Fruit fly (Drosophila melanogaster) whole organism, embryonic: Measurements from ENCODE around the gene CG7512.

Experiments used
- Bgb ChIP-seq: fragments of 200-800 bp; sonication (Bioruptor generic); IDR thresholded peaks from 2 replicates; pipeline ENCODE4 v1.3.6; 2022; ENCODE audit warnings: missing biosample characterization, missing genetic modification characterization; ENCODE audit not compliant: partially characterized antibody
- CG10321 ChIP-seq: fragments of 200-800 bp; sonication (Bioruptor generic); IDR thresholded peaks from 2 replicates; pipeline ENCODE4 v1.3.6; 2022; ENCODE audit warnings: missing biosample characterization, missing genetic modification characterization
- CG11085 ChIP-seq: fragments of 200-800 bp; sonication (Bioruptor generic); IDR thresholded peaks from 2 replicates; pipeline ENCODE4 v1.3.6; 2022; ENCODE audit warnings: missing biosample characterization, missing genetic modification characterization
- CG12744 ChIP-seq: fragments of 200-800 bp; sonication (Bioruptor generic); optimal IDR thresholded peaks from 2 replicates; lab custom pipeline; 2016; ENCODE audit warnings: missing biosample characterization, missing genetic modification characterization
- CG15514 ChIP-seq: fragments of 200-800 bp; sonication (Bioruptor generic); optimal IDR thresholded peaks from 3 replicates; lab custom pipeline; 2017; ENCODE audit warnings: missing biosample characterization, missing genetic modification characterization, mild to moderate bottlenecking, moderate library complexity, missing genetic modification reagents
- CG1647 ChIP-seq: fragments of 200-800 bp; sonication (Bioruptor generic); optimal IDR thresholded peaks from 3 replicates; lab custom pipeline; 2016; ENCODE audit warnings: missing biosample characterization, missing genetic modification characterization
- CG18011 ChIP-seq: fragments of 200-800 bp; sonication (Bioruptor generic); optimal IDR thresholded peaks from 2 replicates; lab custom pipeline; 2017; ENCODE audit warnings: missing biosample characterization, missing genetic modification characterization, mild to moderate bottlenecking, moderate library complexity, missing genotype
- CG2678 ChIP-seq: fragments of 200-800 bp; sonication (Bioruptor generic); optimal IDR thresholded peaks from 3 replicates; lab custom pipeline; 2019; ENCODE audit warnings: missing biosample characterization, mild to moderate bottlenecking, missing genetic modification characterization, moderate library complexity
- CG2712 ChIP-seq: fragments of 200-800 bp; optimal IDR thresholded peaks from 3 replicates; lab custom pipeline; 2019; ENCODE audit warnings: missing biosample characterization, mild to moderate bottlenecking, missing genetic modification characterization, moderate library complexity
- CG31441 ChIP-seq: fragments of 200-800 bp; sonication (Bioruptor generic); IDR thresholded peaks from 2 replicates; pipeline ENCODE4 v1.3.6; 2022; ENCODE audit warnings: missing biosample characterization, missing genetic modification characterization
- CG33213 ChIP-seq: fragments of 200-800 bp; sonication (Bioruptor generic); optimal IDR thresholded peaks from 3 replicates; lab custom pipeline; 2016; ENCODE audit warnings: missing biosample characterization, missing genetic modification characterization
- CG3407 ChIP-seq: fragments of 200-800 bp; sonication (Bioruptor generic); optimal IDR thresholded peaks from 2 replicates; lab custom pipeline; 2018; ENCODE audit warnings: missing biosample characterization, mild to moderate bottlenecking, missing genetic modification characterization
- CG4854 ChIP-seq: fragments of 200-800 bp; sonication (Bioruptor generic); optimal IDR thresholded peaks from 2 replicates; lab custom pipeline; 2016; ENCODE audit warnings: missing biosample characterization, missing genetic modification characterization, inconsistent platforms
- CG7839 ChIP-seq: fragments of 200-800 bp; sonication (Bioruptor generic); optimal IDR thresholded peaks from 3 replicates; lab custom pipeline; 2018; ENCODE audit warnings: missing biosample characterization, mild to moderate bottlenecking, missing genetic modification characterization, moderate library complexity
- CG8089 ChIP-seq: fragments of 200-800 bp; sonication (Bioruptor generic); optimal IDR thresholded peaks from 3 replicates; lab custom pipeline; 2016; ENCODE audit warnings: missing biosample characterization, missing genetic modification characterization
- CG9932 ChIP-seq: fragments of 200-800 bp; sonication (Bioruptor generic); IDR thresholded peaks from 2 replicates; pipeline ENCODE4 v1.3.6; 2022; ENCODE audit warnings: missing biosample characterization, missing genetic modification characterization
- Dfd ChIP-seq, 2 experiments: fragments of >200 bp; optimal IDR thresholded peaks; 2 replicates each; lab custom pipeline; 2017; ENCODE audit warnings: missing biosample characterization in 2 of 2, missing genetic modification characterization in 2 of 2
- Doc2 ChIP-seq: fragments of 200-800 bp; sonication (Bioruptor generic); IDR thresholded peaks from 2 replicates; pipeline ENCODE4 v1.3.6; 2022; ENCODE audit warnings: missing biosample characterization, missing genetic modification characterization
- E2f2 ChIP-seq: fragments of 200-800 bp; sonication (Bioruptor generic); IDR thresholded peaks from 2 replicates; pipeline ENCODE4 v1.3.6; 2022; ENCODE audit warnings: missing biosample characterization, missing genetic modification characterization
- Ets65A ChIP-seq: fragments of 200-800 bp; sonication (Bioruptor generic); peaks from one replicate; lab custom pipeline; 2016; ENCODE audit warnings: missing biosample characterization, missing genetic modification characterization
- GATAe ChIP-seq: fragments of 200-800 bp; sonication (Bioruptor generic); conservative IDR thresholded peaks from 2 replicates; pipeline ENCODE4 v1.3.6; 2022; ENCODE audit warnings: missing biosample characterization, missing genetic modification characterization
- H2.0 ChIP-seq: fragments of 200-800 bp; sonication (Bioruptor generic); IDR thresholded peaks from 2 replicates; pipeline ENCODE4 v1.3.6; 2022; ENCODE audit warnings: missing biosample characterization, missing genetic modification characterization
- HLH54F ChIP-seq: fragments of 200-800 bp; sonication (Bioruptor generic); optimal IDR thresholded peaks from 3 replicates; lab custom pipeline; 2016; ENCODE audit warnings: missing biosample characterization, missing genetic modification characterization
- Hr51 ChIP-seq, 2 experiments: fragments of 200-800 bp; sonication (Bioruptor generic); optimal IDR thresholded peaks; 2 replicates in 1 of 2; 3 replicates in 1 of 2; lab custom pipeline; 2016 to 2018; ENCODE audit warnings: missing biosample characterization in 2 of 2, missing genetic modification characterization in 2 of 2, mild to moderate bottlenecking in 1 of 2, moderate library complexity in 1 of 2
- Neu2 ChIP-seq: fragments of 200-800 bp; sonication (Bioruptor generic); optimal IDR thresholded peaks from 3 replicates; lab custom pipeline; 2016; ENCODE audit warnings: missing biosample characterization, missing genetic modification characterization, borderline replicate concordance
- NfI ChIP-seq: fragments of 200-800 bp; sonication (Bioruptor generic); optimal IDR thresholded peaks from 3 replicates; lab custom pipeline; 2018; ENCODE audit warnings: missing biosample characterization, mild to moderate bottlenecking, missing genetic modification characterization, moderate library complexity
- Ravus ChIP-seq: fragments of 200-800 bp; sonication (Bioruptor generic); IDR thresholded peaks from 2 replicates; pipeline ENCODE4 v1.3.6; 2022; ENCODE audit warnings: missing biosample characterization, missing genetic modification characterization
- Rx ChIP-seq: fragments of 200-800 bp; sonication (Bioruptor generic); IDR thresholded peaks from 2 replicates; pipeline ENCODE4 v1.3.6; 2022; ENCODE audit warnings: missing biosample characterization, missing genetic modification characterization
- Sry-β ChIP-seq: fragments of 200-800 bp; sonication (Bioruptor generic); optimal IDR thresholded peaks from 2 replicates; lab custom pipeline; 2018; ENCODE audit warnings: missing biosample characterization, mild to moderate bottlenecking, missing genetic modification characterization, moderate library complexity
- Ssrp ChIP-seq: fragments of 200-800 bp; sonication (Bioruptor generic); optimal IDR thresholded peaks from 2 replicates; lab custom pipeline; 2018; ENCODE audit warnings: missing biosample characterization, mild to moderate bottlenecking, missing genetic modification characterization, moderate library complexity
- Vsx1 ChIP-seq: fragments of 200-800 bp; sonication (Bioruptor generic); optimal IDR thresholded peaks from 2 replicates; lab custom pipeline; 2017; ENCODE audit warnings: missing biosample characterization, mild to moderate bottlenecking, missing genetic modification characterization, missing genetic modification reagents
- ap ChIP-seq: fragments of 200-800 bp; sonication (Bioruptor generic); IDR thresholded peaks from 2 replicates; pipeline ENCODE4 v1.3.6; 2022; ENCODE audit warnings: missing biosample characterization, missing genetic modification characterization
- ase ChIP-seq: fragments of 200-800 bp; sonication (Bioruptor generic); IDR thresholded peaks from 3 replicates; pipeline ENCODE4 v1.3.6; 2022; ENCODE audit warnings: missing biosample characterization, missing genetic modification characterization
- ash1 ChIP-seq: fragments of 200-800 bp; sonication (Bioruptor generic); optimal IDR thresholded peaks from 2 replicates; lab custom pipeline; 2018; ENCODE audit warnings: missing biosample characterization, mild to moderate bottlenecking, missing genetic modification characterization
- corto ChIP-seq: fragments of 200-800 bp; sonication (Bioruptor generic); optimal IDR thresholded peaks from 2 replicates; lab custom pipeline; 2016; ENCODE audit warnings: missing biosample characterization, mild to moderate bottlenecking, missing genetic modification characterization, moderate library complexity
- ems ChIP-seq: fragments of 200-800 bp; sonication (Bioruptor generic); optimal IDR thresholded peaks from 3 replicates; lab custom pipeline; 2016; ENCODE audit warnings: missing biosample characterization, missing genetic modification characterization
- fru ChIP-seq: fragments of >200 bp; optimal IDR thresholded peaks from 2 replicates; lab custom pipeline; 2017
- fu2 ChIP-seq: fragments of 200-800 bp; sonication (Bioruptor generic); optimal IDR thresholded peaks from 2 replicates; lab custom pipeline; 2016; ENCODE audit warnings: missing biosample characterization, missing genetic modification characterization
- gfzf ChIP-seq: fragments of 200-800 bp; sonication (Bioruptor generic); optimal IDR thresholded peaks from 2 replicates; lab custom pipeline; 2016; ENCODE audit warnings: missing biosample characterization, mild to moderate bottlenecking, missing genetic modification characterization, moderate library complexity
- grau ChIP-seq: fragments of 200-800 bp; optimal IDR thresholded peaks from 3 replicates; lab custom pipeline; 2019; ENCODE audit warnings: missing biosample characterization, mild to moderate bottlenecking, missing genetic modification characterization, moderate library complexity
- gro ChIP-seq: fragments of 200-800 bp; sonication (Bioruptor generic); optimal IDR thresholded peaks from 2 replicates; lab custom pipeline; 2016; ENCODE audit warnings: missing biosample characterization, missing genetic modification characterization
- inv ChIP-seq: fragments of 200-800 bp; sonication (Bioruptor generic); IDR thresholded peaks from 2 replicates; pipeline ENCODE4 v1.3.6; 2022; ENCODE audit warnings: missing biosample characterization, missing genetic modification characterization; ENCODE audit not compliant: partially characterized antibody
- lov ChIP-seq, 2 experiments: fragments of 200-800 bp in 1 of 2; fragments of >200 bp in 1 of 2; sonication (Bioruptor generic) in 1 of 2; IDR thresholded peaks in 1 of 2; optimal IDR thresholded peaks in 1 of 2; 2 replicates in 1 of 2; 3 replicates in 1 of 2; pipeline versions ENCODE4 v1.3.6 to Lab custom; 2017 to 2022; ENCODE audit warnings: missing biosample characterization in 1 of 2, missing genetic modification characterization in 1 of 2
- maf-S ChIP-seq: fragments of 200-800 bp; sonication (Bioruptor generic); optimal IDR thresholded peaks from 2 replicates; lab custom pipeline; 2016; ENCODE audit warnings: missing biosample characterization, missing genetic modification characterization
- pho ChIP-seq: fragments of 200-800 bp; sonication (Bioruptor generic); optimal IDR thresholded peaks from 2 replicates; lab custom pipeline; 2016; ENCODE audit warnings: missing biosample characterization, missing genetic modification characterization
- schlank ChIP-seq: fragments of 200-800 bp; sonication (Bioruptor generic); optimal IDR thresholded peaks from 2 replicates; lab custom pipeline; 2018; ENCODE audit warnings: missing biosample characterization, mild to moderate bottlenecking, missing genetic modification characterization
- sens-2 ChIP-seq: fragments of 200-800 bp; sonication (Bioruptor generic); IDR thresholded peaks from 2 replicates; pipeline ENCODE4 v1.3.6; 2022; ENCODE audit warnings: missing biosample characterization, missing genetic modification characterization
- slp2 ChIP-seq: fragments of 200-800 bp; sonication (Bioruptor generic); optimal IDR thresholded peaks from 2 replicates; lab custom pipeline; 2016; ENCODE audit warnings: missing biosample characterization, missing genetic modification characterization
- wor ChIP-seq: fragments of 200-800 bp; sonication (Bioruptor generic); IDR thresholded peaks from 2 replicates; pipeline ENCODE4 v1.3.6; 2022; ENCODE audit warnings: missing biosample characterization, missing genetic modification characterization
- zfh2 ChIP-seq: fragments of 200-800 bp; sonication (Bioruptor generic); optimal IDR thresholded peaks from 2 replicates; lab custom pipeline; 2016; ENCODE audit warnings: missing biosample characterization, missing genetic modification characterization

The CG7512 gene

DNA sequence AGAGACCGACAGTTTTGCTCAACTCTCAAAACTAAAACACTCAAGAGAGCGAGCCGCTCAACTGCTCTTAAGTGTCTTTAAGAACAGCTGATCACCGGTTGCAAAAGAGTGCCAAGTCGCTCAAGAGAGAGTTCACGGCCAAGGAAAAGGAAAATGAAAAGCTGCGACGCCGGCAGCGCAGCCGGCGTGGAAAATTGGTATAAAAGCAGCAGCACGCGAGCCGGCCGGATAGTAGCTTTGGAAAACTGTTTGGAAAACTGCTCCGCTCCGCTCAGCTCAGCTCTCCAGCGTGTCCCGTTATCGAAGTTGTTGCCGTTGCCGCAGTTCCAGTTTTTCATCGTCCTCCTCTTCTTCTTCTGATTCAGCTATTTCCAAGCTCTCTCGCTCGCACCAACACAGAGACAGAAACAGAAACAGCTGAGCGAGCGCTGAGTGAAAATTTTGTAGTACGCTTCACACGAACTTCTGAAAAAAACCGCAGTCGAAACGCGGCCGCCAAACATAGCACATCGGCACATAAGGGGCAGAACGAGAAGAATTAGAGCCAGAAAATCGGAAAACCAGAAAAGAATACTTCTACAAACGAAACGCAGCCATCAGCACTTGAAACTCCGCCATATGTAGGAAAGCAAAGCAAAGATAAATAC, 26.1 kb upstream of the CG7512 start, which contains the start of gene chrb (continued):
- TF ChIP-seq GATAe (no peak), Doc2 (GFP tag; lab: Robert Waterston, UW) (no peak), CG1647 (no peak), CG2678 (tag; lab: Kevin White, UChicago) (peak; percentile 47), Sry-β (GFP tag; lab: Kevin White, UChicago) (no peak), CG18011 (GFP tag; lab: Kevin White, UChicago) (no peak), CG15514 (peak; percentile 53), fu2 (no peak), CG7839 (peak; percentile 34), HLH54F (GFP tag; lab: Kevin White, UChicago) (no peak), NfI (GFP tag; lab: Kevin White, UChicago) (peak; percentile 36), H2.0 (0 out of 2 replicates have a peak, but pooled peaks have one; percentile 15), ase (GFP tag; lab: Robert Waterston, UW) (no peak), CG8089 (peak; percentile 35), schlank (no peak), slp2 (GFP tag; lab: Kevin White, UChicago) (peak; percentile 40), corto (GFP tag; lab: Kevin White, UChicago) (no peak), Rx (no peak), maf-S (GFP tag; lab: Kevin White, UChicago) (peak; percentile 26), wor (no peak), ems (GFP tag; lab: Kevin White, UChicago) (peak; percentile 53), Ets65A (GFP tag; lab: Kevin White, UChicago) (no peak), CG10321 (GFP tag; lab: Robert Waterston, UW) (no peak), CG11085 (no peak), CG9932 (GFP tag; lab: Robert Waterston, UW) (no peak), Vsx1 (GFP tag; lab: Kevin White, UChicago) (peak; percentile 47), CG33213 (GFP tag; lab: Kevin White, UChicago) (peak; percentile 17), Neu2 (no peak), pho (no peak), Ssrp (tag; lab: Kevin White, UChicago) (no peak), CG4854 (GFP tag; lab: Kevin White, UChicago) (peak; percentile 32), Hr51 (GFP tag; optimal IDR thresholded peaks at IDR 0.05; lab: Kevin White, UChicago) (peak; percentile 31 to 62), CG2712 (tag; lab: Kevin White, UChicago) (peak; percentile 56), zfh2 (GFP tag; lab: Kevin White, UChicago) (no peak), Bgb (GFP tag; lab: Robert Waterston, UW) (peak; percentile 74), gfzf (GFP tag; lab: Kevin White, UChicago) (no peak), grau (tag; lab: Kevin White, UChicago) (peak; percentile 50), ash1 (GFP tag; lab: Kevin White, UChicago) (peak; percentile 85), inv (peak; percentile 39; the same call in 1 of the 2 replicates), CG12744 (no peak), fru (lab: Kevin White, UChicago) (no peak), gro (peak; percentile 10), lov (optimal IDR thresholded peaks at IDR 0.05; lab: Kevin White, UChicago) (no peak), lov (GFP tag; IDR thresholded peaks at IDR 0.05; lab: Robert Waterston, UW) (peak; percentile 80; the same call in 2 of the 3 replicates), CG31441 (peak; percentile 21; the same call in 1 of the 2 replicates), E2f2 (peak; percentile 23; the same call in 1 of the 2 replicates), sens-2 (0 out of 2 replicates have a peak, but pooled peaks have one; percentile 8), CG3407 (peak; percentile 87), Dfd (GFP tag; optimal IDR thresholded peaks at IDR 0.05; lab: Kevin White, UChicago) (no peak), Ravus (GFP tag; lab: Robert Waterston, UW) (no peak), ap (no peak)
